Fruit fly (Drosophila melanogaster) whole organism, pupa: ENCODE data around the gene CG43980.

ENCODE experiments used
- CG10348 ChIP-seq: fragments of 200-800 bp; sonication (Bioruptor generic); IDR thresholded peaks from 2 replicates; pipeline ENCODE4 v1.3.6; 2022; ENCODE audit warnings: missing biosample characterization, missing genetic modification characterization
- CG12605 ChIP-seq: fragments of 200-800 bp; sonication (Bioruptor generic); IDR thresholded peaks from 2 replicates; pipeline ENCODE4 v1.3.6; 2022; ENCODE audit warnings: missing biosample characterization, missing genetic modification characterization
- CG13204 ChIP-seq: fragments of 200-800 bp; sonication (Bioruptor generic); optimal IDR thresholded peaks from 2 replicates; lab custom pipeline; 2018; ENCODE audit warnings: missing biosample characterization, mild to moderate bottlenecking, missing genetic modification characterization, moderate library complexity
- CG14655 ChIP-seq: fragments of 200-800 bp; sonication (Bioruptor generic); optimal IDR thresholded peaks from 3 replicates; lab custom pipeline; 2017; ENCODE audit warnings: mild to moderate bottlenecking, missing biosample characterization, missing genetic modification reagents, missing genetic modification characterization
- CG15710 ChIP-seq: fragments of 200-800 bp; sonication (Bioruptor generic); optimal IDR thresholded peaks from 2 replicates; lab custom pipeline; 2018; ENCODE audit warnings: missing biosample characterization, mild to moderate bottlenecking, missing genetic modification characterization, moderate library complexity
- CG17806 ChIP-seq: fragments of 200-800 bp; sonication (Bioruptor generic); optimal IDR thresholded peaks from 2 replicates; lab custom pipeline; 2018; ENCODE audit warnings: missing biosample characterization, mild to moderate bottlenecking, missing genetic modification characterization, moderate library complexity
- CG32121 ChIP-seq: fragments of 200-800 bp; sonication (Bioruptor generic); IDR thresholded peaks from 2 replicates; pipeline ENCODE4 v1.3.6; 2022; ENCODE audit warnings: missing biosample characterization, missing genetic modification characterization
- CG34367 ChIP-seq: fragments of 200-800 bp; sonication (Bioruptor generic); optimal IDR thresholded peaks from 2 replicates; lab custom pipeline; 2018; ENCODE audit warnings: missing biosample characterization, mild to moderate bottlenecking, missing genetic modification characterization
- CG4496 ChIP-seq: fragments of 200-800 bp; sonication (Bioruptor generic); IDR thresholded peaks from 3 replicates; pipeline ENCODE4 v1.3.6; 2022; ENCODE audit warnings: missing biosample characterization, missing genetic modification characterization
- CG8159 ChIP-seq: fragments of 200-800 bp; sonication (Bioruptor generic); optimal IDR thresholded peaks from 3 replicates; lab custom pipeline; 2018; ENCODE audit warnings: missing biosample characterization, mild to moderate bottlenecking, missing genetic modification characterization, moderate library complexity
- CG8301 ChIP-seq: fragments of 200-800 bp; sonication (Bioruptor generic); optimal IDR thresholded peaks from 2 replicates; lab custom pipeline; 2018; ENCODE audit warnings: missing biosample characterization, mild to moderate bottlenecking, missing genetic modification characterization
- CG9948 ChIP-seq: fragments of 200-800 bp; sonication (Bioruptor generic); optimal IDR thresholded peaks from 2 replicates; lab custom pipeline; 2018; ENCODE audit warnings: missing biosample characterization, mild to moderate bottlenecking, missing genetic modification characterization, moderate library complexity
- D1 ChIP-seq: fragments of 200-800 bp; sonication (Bioruptor generic); optimal IDR thresholded peaks from 2 replicates; lab custom pipeline; 2018; ENCODE audit warnings: missing biosample characterization, mild to moderate bottlenecking, missing genetic modification characterization, moderate library complexity
- EcR ChIP-seq: fragments of 200-800 bp; sonication (Bioruptor generic); optimal IDR thresholded peaks from 3 replicates; lab custom pipeline; 2019; ENCODE audit warnings: missing biosample characterization, missing genetic modification characterization, mild to moderate bottlenecking, moderate library complexity, missing genetic modification reagents
- Ets98B ChIP-seq: fragments of 200-800 bp; sonication (Bioruptor generic); IDR thresholded peaks from 2 replicates; pipeline ENCODE4 v1.3.6; 2022; ENCODE audit warnings: missing biosample characterization, missing genetic modification characterization
- Pif1A ChIP-seq: fragments of 200-800 bp; sonication (Bioruptor generic); optimal IDR thresholded peaks from 3 replicates; lab custom pipeline; 2016; ENCODE audit warnings: missing biosample characterization, missing genetic modification characterization
- Pif1B ChIP-seq: fragments of 200-800 bp; sonication (Bioruptor generic); optimal IDR thresholded peaks from 3 replicates; lab custom pipeline; 2016; ENCODE audit warnings: missing biosample characterization, missing genetic modification characterization
- Snoo ChIP-seq: fragments of 200-800 bp; sonication (Bioruptor generic); optimal IDR thresholded peaks from 3 replicates; lab custom pipeline; 2017; ENCODE audit warnings: missing biosample characterization, mild to moderate bottlenecking, missing genetic modification characterization, inconsistent platforms
- fd96Ca ChIP-seq: fragments of 200-800 bp; sonication (Bioruptor generic); IDR thresholded peaks from 3 replicates; pipeline ENCODE4 v1.3.6; 2022; ENCODE audit warnings: missing biosample characterization, missing genetic modification characterization
- gl ChIP-seq: fragments of 200-800 bp; sonication (Bioruptor generic); optimal IDR thresholded peaks from 2 replicates; lab custom pipeline; 2018; ENCODE audit warnings: missing biosample characterization, mild to moderate bottlenecking, missing genetic modification characterization
- rn ChIP-seq: fragments of 200-800 bp; sonication (Bioruptor generic); IDR thresholded peaks from 2 replicates; pipeline ENCODE4 v1.3.6; 2022; ENCODE audit warnings: missing biosample characterization, missing genetic modification characterization

Gene CG43980

dm6 chr3L:21642908-21643572 lies 1.7 kb upstream of the CG43980 start:
- TF ChIP-seq D1 (tag; lab: Kevin White, UChicago) (no peak), CG15710 (tag; lab: Kevin White, UChicago) (no peak), CG4496 (GFP tag; lab: Robert Waterston, UW) (no peak), CG9948 (tag; lab: Kevin White, UChicago) (no peak), CG8159 (tag; lab: Kevin White, UChicago) (no peak), CG13204 (no peak), Snoo (tag; lab: Kevin White, UChicago) (no peak), Pif1B (no peak), fd96Ca (GFP tag; lab: Robert Waterston, UW) (no peak), CG14655 (GFP tag; lab: Kevin White, UChicago) (no peak), rn (no peak), gl (no peak), EcR (GFP tag; lab: Kevin White, UChicago) (no peak), Ets98B (GFP tag; lab: Robert Waterston, UW) (no peak), CG12605 (GFP tag; lab: Robert Waterston, UW) (no peak)

dm6 chr3L:21644176-21644575 lies 582 bp upstream of the CG43980 start:
- TF ChIP-seq CG32121: no peak
- TF ChIP-seq CG13204: peak; percentile 69
- peak; percentile 91 for TF ChIP-seq EcR (GFP tag; lab: Kevin White, UChicago)
- no peak for TF ChIP-seq CG9948 (tag; lab: Kevin White, UChicago)
- TF ChIP-seq CG4496 (GFP tag; lab: Robert Waterston, UW): peak; percentile 41; the same call in 2 of the 3 replicates

dm6 chr3L:21645878-21646277 lies 1.1 kb downstream of the CG43980 start:
- TF ChIP-seq EcR (GFP tag; lab: Kevin White, UChicago) (no peak), CG15710 (tag; lab: Kevin White, UChicago) (no peak), Ets98B (GFP tag; lab: Robert Waterston, UW) (no peak), CG8301 (tag; lab: Kevin White, UChicago) (no peak), D1 (tag; lab: Kevin White, UChicago) (no peak), gl (no peak), Pif1A (no peak), CG12605 (GFP tag; lab: Robert Waterston, UW) (no peak)
- TF ChIP-seq, all 21 proteins: peak for 0

- TF ChIP-seq Snoo (tag; lab: Kevin White, UChicago) (no peak), CG13204 (no peak), CG15710 (tag; lab: Kevin White, UChicago) (no peak), fd96Ca (GFP tag; lab: Robert Waterston, UW) (no peak), CG32121 (no peak), CG8301 (tag; lab: Kevin White, UChicago) (no peak), EcR (GFP tag; lab: Kevin White, UChicago) (no peak), Pif1B (no peak), CG14655 (GFP tag; lab: Kevin White, UChicago) (no peak), D1 (tag; lab: Kevin White, UChicago) (no peak)
Measured at dm6 chr3L:21647853-21648252, 3.1 kb downstream of the CG43980 start.

- peak; percentile 64 for TF ChIP-seq CG13204
- no peak for TF ChIP-seq CG15710 (tag; lab: Kevin White, UChicago)
- peak; percentile 20 for TF ChIP-seq EcR (GFP tag; lab: Kevin White, UChicago)
Measured at dm6 chr3L:21651412-21651811, 6.7 kb downstream of the CG43980 start.

- TF ChIP-seq CG15710 (tag; lab: Kevin White, UChicago) (no peak), CG17806 (no peak), fd96Ca (GFP tag; lab: Robert Waterston, UW) (no peak), CG8301 (tag; lab: Kevin White, UChicago) (no peak), Snoo (tag; lab: Kevin White, UChicago) (no peak), Ets98B (GFP tag; lab: Robert Waterston, UW) (no peak)
Measured at dm6 chr3L:21652124-21652523, 7.4 kb downstream of the CG43980 start.

dm6 chr3L:21652768-21653167 lies 8.0 kb downstream of the CG43980 start:
- TF ChIP-seq CG8159 (tag; lab: Kevin White, UChicago): no peak
- peak; percentile 58 for TF ChIP-seq EcR (GFP tag; lab: Kevin White, UChicago)
- peak; percentile 66 for TF ChIP-seq D1 (tag; lab: Kevin White, UChicago)
- TF ChIP-seq, all 21 proteins: peak for 2

- no peak for TF ChIP-seq CG12605 (GFP tag; lab: Robert Waterston, UW)
- no peak for TF ChIP-seq CG8301 (tag; lab: Kevin White, UChicago)
- TF ChIP-seq CG32121: no peak
- TF ChIP-seq CG13204: no peak
- no peak for TF ChIP-seq CG17806
- TF ChIP-seq gl: no peak
- no peak for TF ChIP-seq Pif1A
- no peak for TF ChIP-seq CG34367 (tag; lab: Kevin White, UChicago)
- TF ChIP-seq CG14655 (GFP tag; lab: Kevin White, UChicago): no peak
- no peak for TF ChIP-seq Snoo (tag; lab: Kevin White, UChicago)
- TF ChIP-seq CG8159 (tag; lab: Kevin White, UChicago): no peak
- no peak for TF ChIP-seq D1 (tag; lab: Kevin White, UChicago)
- TF ChIP-seq CG9948 (tag; lab: Kevin White, UChicago): no peak
- no peak for TF ChIP-seq CG15710 (tag; lab: Kevin White, UChicago)
- no peak for TF ChIP-seq EcR (GFP tag; lab: Kevin White, UChicago)
- TF ChIP-seq CG10348 (GFP tag; lab: Robert Waterston, UW): no peak
- TF ChIP-seq rn: no peak
- no peak for TF ChIP-seq Pif1B
Measured at dm6 chr3L:21666880-21667279, 22.1 kb downstream of the CG43980 start, which contains the start of gene Cpr78E. TSS of gene Cpr78E (minus strand) at chr3L:21666980.
